Worm (Caenorhabditis elegans): ENCODE measurements around the gene C44F1.1.

DNA sequence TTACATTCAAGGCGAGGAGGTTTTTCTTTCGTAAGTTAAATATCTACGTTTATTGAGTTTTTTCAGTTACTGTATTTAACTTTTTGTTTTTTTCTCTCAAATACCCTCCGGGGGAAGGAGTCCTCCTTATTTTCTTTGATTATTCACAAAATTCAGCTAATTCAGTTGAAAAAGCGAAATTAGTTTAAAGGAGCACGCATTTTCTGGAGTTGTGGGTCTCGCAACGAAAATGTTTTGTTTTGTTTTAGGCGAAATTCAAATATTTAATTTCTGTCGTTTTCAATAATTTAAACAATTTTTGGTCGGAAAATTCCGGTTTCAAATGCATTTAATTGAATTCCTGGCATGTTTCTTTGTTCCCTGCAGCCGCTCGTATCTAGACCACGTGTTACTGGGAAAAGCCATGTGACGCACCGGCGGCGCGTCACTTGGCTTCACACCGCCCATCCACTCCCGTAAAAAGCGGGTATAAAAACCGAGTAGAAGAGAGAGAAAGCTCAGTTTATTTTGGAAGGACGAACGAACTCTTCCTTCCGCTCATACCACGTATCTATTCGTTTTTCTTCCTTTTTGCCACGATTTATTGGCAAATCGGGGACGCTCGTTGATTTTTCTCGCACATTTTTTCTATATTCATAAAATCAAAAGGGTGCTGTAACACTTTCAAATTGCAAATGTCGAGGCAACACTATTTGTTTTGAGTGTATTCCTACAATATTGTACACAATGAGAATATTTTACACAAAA, 29.7 kb downstream of the C44F1.1 start:
- TF ChIP-seq ztf-11 (tag; optimal IDR thresholded peaks at IDR 0.05): no peak
- no peak for TF ChIP-seq alr-1 (tag; optimal IDR thresholded peaks at IDR 0.05)
- no peak for TF ChIP-seq nhr-12 (tag; optimal IDR thresholded peaks at IDR 0.05)
- TF ChIP-seq nhr-129 (tag; optimal IDR thresholded peaks at IDR 0.05): peak; percentile 20
- no peak for TF ChIP-seq skn-1 (tag; optimal IDR thresholded peaks at IDR 0.05)
- no peak for TF ChIP-seq egl-27 (tag; optimal IDR thresholded peaks at IDR 0.05)
- no peak for TF ChIP-seq unc-55 (GFP tag; optimal IDR thresholded peaks at IDR 0.05)
- TF ChIP-seq blmp-1 (tag; optimal IDR thresholded peaks at IDR 0.05; ENCODE audit: insufficient read depth): no peak
- TF ChIP-seq nhr-25 (tag; optimal IDR thresholded peaks at IDR 0.05): no peak
- TF ChIP-seq ama-1 (optimal IDR thresholded peaks at IDR 0.05): peak; percentile 80
- no peak for TF ChIP-seq mdl-1 (tag; optimal IDR thresholded peaks at IDR 0.05)
- no peak for TF ChIP-seq lin-39 (tag; optimal IDR thresholded peaks at IDR 0.05)
- TF ChIP-seq R02D3.7 (tag; optimal IDR thresholded peaks at IDR 0.05): no peak
- TF ChIP-seq zag-1 (tag; optimal IDR thresholded peaks at IDR 0.05): no peak
